Worm (Caenorhabditis elegans) whole organism, L2 larva: ENCODE measurements around the gene F20G2.2.

Experiments
- C34F6.9 ChIP-seq: fragments of 150-350 bp; optimal IDR thresholded peaks from 2 replicates; lab custom pipeline; 2014; ENCODE audit warnings: missing biosample characterization, missing genetic modification characterization
- R02D3.7 ChIP-seq: fragments of 150-350 bp; optimal IDR thresholded peaks from 2 replicates; lab custom pipeline; 2014; ENCODE audit warnings: missing biosample characterization, missing genetic modification characterization
- Y55F3AM.14 ChIP-seq: fragments of 200-800 bp; sonication (Bioruptor generic); optimal IDR thresholded peaks from 2 replicates; lab custom pipeline; 2018; ENCODE audit warnings: mild to moderate bottlenecking, missing genetic modification characterization, missing compliant biosample characterization
- ZK546.5 ChIP-seq: sonication (generic microtip); optimal IDR thresholded peaks from 2 replicates; lab custom pipeline; 2017; ENCODE audit warnings: missing biosample characterization, missing genetic modification characterization
- aly-2 ChIP-seq: fragments of 150-350 bp; optimal IDR thresholded peaks from 2 replicates; lab custom pipeline; 2014; ENCODE audit warnings: missing biosample characterization, missing genetic modification characterization
- ama-1 ChIP-seq: fragments of 150-350 bp; optimal IDR thresholded peaks from 2 replicates; lab custom pipeline; 2018; ENCODE audit warnings: inconsistent platforms
- ceh-16 ChIP-seq: fragments of 150-350 bp; optimal IDR thresholded peaks from 2 replicates; lab custom pipeline; 2014; ENCODE audit warnings: missing biosample characterization, missing genetic modification characterization
- ceh-82 ChIP-seq: fragments of 150-350 bp; optimal IDR thresholded peaks from 2 replicates; lab custom pipeline; 2014; ENCODE audit warnings: missing biosample characterization, missing genetic modification characterization
- dmd-4 ChIP-seq: sonication (generic microtip); optimal IDR thresholded peaks from 2 replicates; lab custom pipeline; 2017; ENCODE audit warnings: missing biosample characterization, missing genetic modification characterization
- egl-27 ChIP-seq: sonication (generic microtip); optimal IDR thresholded peaks from 3 replicates; lab custom pipeline; 2017; ENCODE audit warnings: missing biosample characterization, missing genetic modification reagents, missing genetic modification characterization
- elt-3 ChIP-seq: sonication (generic microtip); optimal IDR thresholded peaks from 2 replicates; lab custom pipeline; 2017; ENCODE audit warnings: missing biosample characterization, missing genetic modification characterization
- fos-1 ChIP-seq: fragments of 150-350 bp; optimal IDR thresholded peaks from 2 replicates; lab custom pipeline; 2014; ENCODE audit warnings: missing biosample characterization, missing genetic modification characterization
- gmeb-1 ChIP-seq: fragments of 150-350 bp; optimal IDR thresholded peaks from 2 replicates; lab custom pipeline; 2014; ENCODE audit warnings: missing biosample characterization, missing genetic modification characterization
- lin-11 ChIP-seq: fragments of 150-350 bp; sonication (generic microtip); optimal IDR thresholded peaks from 2 replicates; lab custom pipeline; 2014; ENCODE audit warnings: missing biosample characterization, missing genetic modification characterization, inconsistent platforms, mixed read lengths
- lin-39 ChIP-seq: fragments of 150-350 bp; optimal IDR thresholded peaks from 2 replicates; lab custom pipeline; 2014; ENCODE audit warnings: missing biosample characterization, missing genetic modification reagents, missing genetic modification characterization
- lsy-2 ChIP-seq, 2 experiments: fragments of 150-350 bp in 1 of 2; sonication (generic microtip) in 1 of 2; optimal IDR thresholded peaks; 2 replicates each; lab custom pipeline; 2014 to 2017; ENCODE audit warnings: missing biosample characterization in 2 of 2, missing genetic modification characterization in 2 of 2
- mab-5 ChIP-seq: fragments of 150-350 bp; optimal IDR thresholded peaks from 2 replicates; lab custom pipeline; 2014; ENCODE audit warnings: missing biosample characterization, missing genetic modification characterization
- mbf-1 ChIP-seq: sonication (generic microtip); optimal IDR thresholded peaks from 2 replicates; lab custom pipeline; 2017; ENCODE audit warnings: missing biosample characterization, missing genetic modification characterization
- mdl-1 ChIP-seq, 2 experiments: fragments of 150-350 bp in 1 of 2; sonication (generic microtip) in 1 of 2; optimal IDR thresholded peaks; 2 replicates each; lab custom pipeline; 2017; ENCODE audit warnings: missing biosample characterization in 2 of 2, missing genetic modification characterization in 2 of 2
- nhr-12 ChIP-seq: fragments of 150-350 bp; optimal IDR thresholded peaks from 2 replicates; lab custom pipeline; 2014; ENCODE audit warnings: missing biosample characterization, missing genetic modification characterization
- nhr-129 ChIP-seq: fragments of 150-350 bp; optimal IDR thresholded peaks from 2 replicates; lab custom pipeline; 2014; ENCODE audit warnings: missing biosample characterization, missing genetic modification characterization
- nhr-23 ChIP-seq: fragments of 150-350 bp; optimal IDR thresholded peaks from 2 replicates; lab custom pipeline; 2014; ENCODE audit warnings: missing biosample characterization, missing genetic modification reagents, missing genetic modification characterization
- nhr-237 ChIP-seq: fragments of 150-350 bp; optimal IDR thresholded peaks from 2 replicates; lab custom pipeline; 2014; ENCODE audit warnings: missing biosample characterization, missing genetic modification characterization
- nhr-25 ChIP-seq: fragments of 150-350 bp; sonication (generic microtip); optimal IDR thresholded peaks from 3 replicates; lab custom pipeline; 2014; ENCODE audit warnings: missing biosample characterization, missing genetic modification characterization
- nhr-6 ChIP-seq: fragments of 150-350 bp; optimal IDR thresholded peaks from 2 replicates; lab custom pipeline; 2014; ENCODE audit warnings: missing biosample characterization, missing genetic modification characterization
- peb-1 ChIP-seq: fragments of 150-350 bp; optimal IDR thresholded peaks from 2 replicates; lab custom pipeline; 2014; ENCODE audit warnings: missing biosample characterization, missing genetic modification characterization
- sem-4 ChIP-seq: fragments of 150-350 bp; optimal IDR thresholded peaks from 2 replicates; lab custom pipeline; 2014; ENCODE audit warnings: missing biosample characterization, missing genetic modification reagents, missing genetic modification characterization
- skn-1 ChIP-seq: sonication (generic microtip); optimal IDR thresholded peaks from 2 replicates; lab custom pipeline; 2017; ENCODE audit warnings: missing biosample characterization, missing genetic modification characterization
- sma-9 ChIP-seq, 2 experiments: fragments of 150-350 bp in 1 of 2; sonication (generic microtip) in 1 of 2; optimal IDR thresholded peaks; 2 replicates each; lab custom pipeline; 2014 to 2016; ENCODE audit warnings: missing genetic modification characterization in 2 of 2, mild to moderate bottlenecking in 1 of 2, missing biosample characterization in 1 of 2, missing compliant biosample characterization in 1 of 2, missing genetic modification reagents in 1 of 2, moderate library complexity in 1 of 2
- unc-39 ChIP-seq: fragments of 150-350 bp; optimal IDR thresholded peaks from 2 replicates; lab custom pipeline; 2014; ENCODE audit warnings: missing biosample characterization, missing genetic modification characterization
- zag-1 ChIP-seq: fragments of 150-350 bp; optimal IDR thresholded peaks from 2 replicates; lab custom pipeline; 2014; ENCODE audit warnings: missing biosample characterization, missing genetic modification characterization
- ztf-1 ChIP-seq: fragments of 200-800 bp; sonication (Bioruptor generic); conservative IDR thresholded peaks from 2 replicates; pipeline ENCODE4 v1.3.6; 2022; ENCODE audit warnings: missing genetic modification characterization, missing compliant biosample characterization
- ztf-11 ChIP-seq: sonication (generic microtip); optimal IDR thresholded peaks from 2 replicates; lab custom pipeline; 2017; ENCODE audit warnings: missing biosample characterization, missing genetic modification characterization
- ztf-4 ChIP-seq: fragments of 150-350 bp; optimal IDR thresholded peaks from 2 replicates; lab custom pipeline; 2014; ENCODE audit warnings: missing biosample characterization, missing genetic modification characterization

Gene F20G2.2

DNA sequence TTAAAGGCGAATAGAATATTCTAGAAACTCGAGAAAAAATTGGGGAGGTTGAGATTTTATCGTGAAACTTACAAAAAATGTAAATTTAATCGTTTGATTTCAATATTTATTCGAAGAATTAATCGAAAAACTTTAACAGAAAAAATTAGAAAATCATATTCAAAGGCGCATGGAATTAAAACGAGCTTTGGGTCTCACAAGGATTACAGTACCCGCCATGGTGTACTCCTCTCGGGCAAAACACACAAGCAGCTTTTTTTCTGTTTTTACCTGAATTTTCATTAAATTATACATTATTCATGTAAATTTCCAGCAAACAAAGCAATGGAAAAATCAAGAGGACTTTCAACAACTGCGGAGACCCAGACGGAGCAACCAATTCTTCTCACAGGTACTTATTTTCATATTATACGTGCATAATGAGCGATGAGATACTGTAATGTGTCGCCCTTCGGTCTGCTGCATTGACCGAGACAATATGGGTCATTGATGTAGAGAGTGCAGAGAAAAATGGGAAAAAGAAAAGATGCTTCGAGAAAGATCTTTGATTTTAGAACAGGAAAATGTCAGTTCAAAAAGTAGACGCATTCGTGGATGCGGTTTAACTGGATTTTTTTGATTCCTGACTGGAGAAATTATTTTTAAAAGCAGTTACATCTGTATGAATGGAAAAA lies 31.2 kb upstream of the F20G2.2 start, which contains the start of the genes F53C11.4 and F53C11.5 (continued):
- TF ChIP-seq egl-27 (tag; lab: Kevin White, UChicago), result peak; percentile 0

DNA sequence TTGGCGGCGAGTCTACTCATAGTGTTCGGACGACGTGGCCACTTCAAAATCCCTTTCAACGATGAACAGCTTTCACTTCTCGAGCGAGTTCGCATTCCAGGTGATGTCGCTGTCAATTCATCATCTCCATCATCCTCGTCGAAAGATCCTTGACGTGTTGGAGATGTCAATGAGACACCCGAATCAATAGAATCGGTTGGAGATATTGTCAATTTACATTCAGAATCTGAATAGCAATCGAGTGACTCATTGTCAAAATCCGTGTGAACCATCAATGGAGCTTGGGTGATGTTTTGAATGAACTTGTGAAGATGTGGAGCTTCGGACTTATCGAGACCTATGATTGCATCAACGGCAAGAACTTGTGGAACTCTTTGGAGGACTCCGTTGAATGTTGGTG lies 29.6 kb upstream of the F20G2.2 start:
- TF ChIP-seq C34F6.9 (tag; lab: Kevin White, UChicago) (no peak), dmd-4 (tag; lab: Kevin White, UChicago) (no peak), aly-2 (tag; lab: Kevin White, UChicago) (no peak), nhr-12 (tag; lab: Kevin White, UChicago) (no peak), nhr-129 (tag; lab: Kevin White, UChicago) (no peak), sma-9 (GFP tag; optimal IDR thresholded peaks at IDR 0.05; lab: Kevin White, UChicago) (no peak), sma-9 (tag; optimal IDR thresholded peaks at IDR 0.05; lab: Kevin White, UChicago) (no peak), mdl-1 (tag; optimal IDR thresholded peaks at IDR 0.05; lab: Kevin White, UChicago) (no peak), lsy-2 (tag; optimal IDR thresholded peaks at IDR 0.05; lab: Kevin White, UChicago) (no peak), nhr-25 (tag; lab: Kevin White, UChicago) (no peak), lin-39 (tag; lab: Kevin White, UChicago) (no peak), Y55F3AM.14 (GFP tag; lab: Kevin White, UChicago) (no peak), ztf-4 (tag; lab: Kevin White, UChicago) (no peak), ama-1 (lab: Kevin White, UChicago) (no peak), gmeb-1 (tag; lab: Kevin White, UChicago) (no peak), nhr-6 (tag; lab: Kevin White, UChicago) (no peak), ztf-11 (tag; lab: Kevin White, UChicago) (no peak), ztf-1 (GFP tag; lab: Robert Waterston, UW) (no peak), ceh-82 (tag; lab: Kevin White, UChicago) (no peak)

DNA sequence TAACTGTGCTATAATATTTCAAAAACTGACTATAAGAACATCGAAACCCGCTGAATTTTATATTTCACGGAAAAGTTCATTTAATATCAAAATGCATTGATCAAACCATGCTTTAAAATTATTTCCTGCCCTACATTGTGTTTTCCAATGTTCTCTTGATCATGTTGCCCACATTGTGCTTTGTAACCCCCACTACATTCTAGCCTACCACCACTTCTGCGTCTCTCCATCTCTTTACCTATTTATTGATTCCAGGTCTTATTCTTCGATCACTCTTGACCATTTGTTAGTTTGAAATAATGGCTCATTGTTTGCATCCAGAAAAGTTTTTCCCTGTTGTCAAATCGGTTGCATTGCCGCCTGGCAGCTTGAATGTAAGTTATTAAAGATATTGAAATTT lies 26.0 kb upstream of the F20G2.2 start, which contains the start of gene decr-1.1:
Gene decr-1.1 (plus strand): TSS at position 210 of the 400 bp plus-strand sequence.
- TF ChIP-seq unc-39 (tag; lab: Kevin White, UChicago) (no peak), fos-1 (tag; lab: Kevin White, UChicago) (peak; percentile 26), Y55F3AM.14 (GFP tag; lab: Kevin White, UChicago) (no peak), peb-1 (no peak), ceh-16 (tag; lab: Kevin White, UChicago) (no peak), egl-27 (tag; lab: Kevin White, UChicago) (no peak), C34F6.9 (tag; lab: Kevin White, UChicago) (no peak), ztf-11 (tag; lab: Kevin White, UChicago) (no peak), ZK546.5 (no peak), ceh-82 (tag; lab: Kevin White, UChicago) (no peak), R02D3.7 (tag; lab: Kevin White, UChicago) (no peak), ama-1 (lab: Kevin White, UChicago) (no peak), sma-9 (GFP tag; optimal IDR thresholded peaks at IDR 0.05; lab: Kevin White, UChicago) (peak; percentile 34), sma-9 (tag; optimal IDR thresholded peaks at IDR 0.05; lab: Kevin White, UChicago) (no peak), skn-1 (no peak), sem-4 (no peak), nhr-23 (tag; lab: Kevin White, UChicago) (no peak), elt-3 (tag; lab: Kevin White, UChicago) (no peak), nhr-129 (tag; lab: Kevin White, UChicago) (peak; percentile 4), nhr-6 (tag; lab: Kevin White, UChicago) (no peak), mab-5 (tag; lab: Kevin White, UChicago) (no peak)
- TF ChIP-seq, all 48 proteins: peak for 3

DNA sequence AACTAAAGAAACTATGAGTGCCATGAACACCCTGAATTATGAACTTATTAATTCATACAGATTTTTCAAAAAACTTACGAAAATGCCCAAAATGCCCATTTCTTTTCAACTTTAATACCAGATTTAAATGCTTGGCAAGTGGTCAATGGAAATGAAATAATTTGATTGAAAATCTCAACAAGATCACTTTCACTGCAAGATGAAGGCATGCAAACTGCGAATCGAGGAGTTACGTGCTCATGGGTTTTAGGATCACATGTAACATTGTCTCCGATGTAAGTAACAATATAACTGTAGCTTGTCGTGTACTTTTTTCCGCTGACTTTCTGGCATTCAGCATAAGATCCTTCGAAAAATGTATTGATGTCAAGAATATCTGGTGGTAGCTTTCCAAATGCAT lies 24.7 kb upstream of the F20G2.2 start:
- TF ChIP-seq dmd-4 (tag; lab: Kevin White, UChicago), result no peak
- no peak for TF ChIP-seq mbf-1 (tag; lab: Kevin White, UChicago)
- no peak for TF ChIP-seq ZK546.5
- TF ChIP-seq ztf-11 (tag; lab: Kevin White, UChicago), result no peak
- TF ChIP-seq, all 48 proteins: peak for 0

DNA sequence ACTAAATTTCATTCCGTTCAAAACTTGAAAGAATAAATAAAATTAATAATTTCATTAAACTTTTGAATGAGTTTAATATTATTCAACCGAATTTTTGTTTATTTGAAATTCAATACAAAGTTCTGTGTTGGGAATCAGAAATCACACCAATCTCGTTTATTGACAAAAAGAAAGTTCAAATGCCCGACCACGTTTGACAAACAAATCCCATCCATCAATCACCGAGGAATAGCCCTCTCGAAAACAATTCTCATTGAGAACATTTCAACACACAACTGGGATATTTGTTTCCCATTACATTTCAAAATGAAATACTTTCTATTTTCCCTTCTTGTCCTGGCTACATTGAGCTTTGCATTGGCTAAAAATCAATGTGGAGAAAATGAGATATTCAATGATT lies 21.6 kb upstream of the F20G2.2 start, which contains the start of gene F53C11.9:
Gene F53C11.9 (plus strand): TSS at position 159 of the 400 bp plus-strand sequence.
- no peak for TF ChIP-seq nhr-237 (tag; lab: Kevin White, UChicago)
- TF ChIP-seq peb-1, result no peak
- no peak for TF ChIP-seq lsy-2 (tag; optimal IDR thresholded peaks at IDR 0.05; lab: Kevin White, UChicago)
- TF ChIP-seq fos-1 (tag; lab: Kevin White, UChicago), result no peak
- TF ChIP-seq skn-1, result no peak
- no peak for TF ChIP-seq zag-1 (tag; lab: Kevin White, UChicago)
- no peak for TF ChIP-seq ztf-1 (GFP tag; lab: Robert Waterston, UW)
- TF ChIP-seq elt-3 (tag; lab: Kevin White, UChicago), result no peak
- TF ChIP-seq lin-11 (tag; lab: Kevin White, UChicago), result no peak
- no peak for TF ChIP-seq mbf-1 (tag; lab: Kevin White, UChicago)
- no peak for TF ChIP-seq nhr-23 (tag; lab: Kevin White, UChicago)
